Fruit fly (Drosophila melanogaster) whole organism, embryonic: ENCODE data around the gene mirr.
A peak's percentile ranks its signal among the peaks of the same experiment; 100 is the strongest.

Experiments used
- B-H2 ChIP-seq: fragments of 200-800 bp; sonication (Bioruptor generic); optimal IDR thresholded peaks from 2 replicates; lab custom pipeline; 2018; ENCODE audit warnings: missing biosample characterization, mild to moderate bottlenecking, missing genetic modification characterization
- Bdp1 ChIP-seq: fragments of 200-800 bp; sonication (Bioruptor generic); optimal IDR thresholded peaks from 3 replicates; lab custom pipeline; 2016; ENCODE audit warnings: missing biosample characterization, missing genetic modification characterization
- CG10147 ChIP-seq: fragments of 200-800 bp; sonication (Bioruptor generic); optimal IDR thresholded peaks from 2 replicates; lab custom pipeline; 2019; ENCODE audit warnings: missing biosample characterization, mild to moderate bottlenecking, missing genetic modification characterization, moderate library complexity
- CG10267 ChIP-seq: fragments of 200-800 bp; sonication (Bioruptor generic); optimal IDR thresholded peaks from 2 replicates; lab custom pipeline; 2018; ENCODE audit warnings: missing biosample characterization, mild to moderate bottlenecking, missing genetic modification characterization, moderate library complexity
- CG10366 ChIP-seq: fragments of 200-800 bp; sonication (Bioruptor generic); IDR thresholded peaks from 2 replicates; pipeline ENCODE4 v1.3.6; 2022; ENCODE audit warnings: missing biosample characterization, missing genetic modification characterization
- CG11456 ChIP-seq: fragments of 200-800 bp; sonication (Bioruptor generic); IDR thresholded peaks from 3 replicates; pipeline ENCODE4 v1.3.6; 2022; ENCODE audit warnings: missing biosample characterization, missing genetic modification characterization
- CG12236 ChIP-seq: fragments of 200-800 bp; sonication (Bioruptor generic); optimal IDR thresholded peaks from 2 replicates; lab custom pipeline; 2016; ENCODE audit warnings: missing biosample characterization, missing genetic modification characterization
- CG13296 ChIP-seq: fragments of 200-800 bp; sonication (Bioruptor generic); optimal IDR thresholded peaks from 3 replicates; lab custom pipeline; 2018; ENCODE audit warnings: missing biosample characterization, mild to moderate bottlenecking, missing genetic modification characterization
- CG14860 ChIP-seq: fragments of 200-800 bp; sonication (Bioruptor generic); IDR thresholded peaks from 3 replicates; pipeline ENCODE4 v1.3.6; 2022; ENCODE audit warnings: missing biosample characterization, missing genetic modification characterization; ENCODE audit not compliant: partially characterized antibody
- CG15514 ChIP-seq: fragments of 200-800 bp; sonication (Bioruptor generic); optimal IDR thresholded peaks from 3 replicates; lab custom pipeline; 2017; ENCODE audit warnings: missing biosample characterization, missing genetic modification characterization, mild to moderate bottlenecking, moderate library complexity, missing genetic modification reagents
- CG15601 ChIP-seq: fragments of 200-800 bp; sonication (Bioruptor generic); optimal IDR thresholded peaks from 3 replicates; lab custom pipeline; 2019; ENCODE audit warnings: missing biosample characterization, mild to moderate bottlenecking, missing genetic modification characterization, moderate library complexity
- CG30020 ChIP-seq: fragments of 200-800 bp; optimal IDR thresholded peaks from 2 replicates; lab custom pipeline; 2019; ENCODE audit warnings: missing biosample characterization, mild to moderate bottlenecking, missing genetic modification characterization, moderate library complexity
- CG32532 ChIP-seq: fragments of 200-800 bp; sonication (Bioruptor generic); IDR thresholded peaks from 2 replicates; pipeline ENCODE4 v1.3.6; 2022; ENCODE audit warnings: missing biosample characterization, missing genetic modification characterization
- CG3995 ChIP-seq: fragments of 200-800 bp; sonication (Bioruptor generic); optimal IDR thresholded peaks from 3 replicates; lab custom pipeline; 2016; ENCODE audit warnings: missing biosample characterization, missing genetic modification characterization
- CG4404 ChIP-seq: fragments of 200-800 bp; sonication (Bioruptor generic); IDR thresholded peaks from 2 replicates; pipeline ENCODE4 v1.3.6; 2022; ENCODE audit warnings: missing biosample characterization, missing genetic modification characterization
- CG4617 ChIP-seq: fragments of 200-800 bp; sonication (Bioruptor generic); optimal IDR thresholded peaks from 3 replicates; lab custom pipeline; 2016; ENCODE audit warnings: missing biosample characterization, missing genetic modification characterization, borderline replicate concordance
- CG6813 ChIP-seq: fragments of 200-800 bp; sonication (Bioruptor generic); optimal IDR thresholded peaks from 2 replicates; lab custom pipeline; 2017; ENCODE audit warnings: missing biosample characterization, missing genetic modification characterization, mild to moderate bottlenecking, moderate library complexity, missing genetic modification reagents
- CG7271 ChIP-seq: fragments of 200-800 bp; sonication (Bioruptor generic); optimal IDR thresholded peaks from 2 replicates; lab custom pipeline; 2018; ENCODE audit warnings: missing biosample characterization, mild to moderate bottlenecking, missing genetic modification characterization, moderate library complexity
- CG8924 ChIP-seq: fragments of 200-800 bp; optimal IDR thresholded peaks from 3 replicates; lab custom pipeline; 2019; ENCODE audit warnings: missing biosample characterization, mild to moderate bottlenecking, missing genetic modification characterization, moderate library complexity
- CG9437 ChIP-seq: fragments of 200-800 bp; sonication (Bioruptor generic); optimal IDR thresholded peaks from 2 replicates; lab custom pipeline; 2018; ENCODE audit warnings: missing biosample characterization, mild to moderate bottlenecking, missing genetic modification characterization
- CG9797 ChIP-seq: fragments of 200-800 bp; sonication (Bioruptor generic); optimal IDR thresholded peaks from 3 replicates; lab custom pipeline; 2018; ENCODE audit warnings: missing biosample characterization, mild to moderate bottlenecking, missing genetic modification characterization
- D19A ChIP-seq: fragments of 200-800 bp; optimal IDR thresholded peaks from 3 replicates; lab custom pipeline; 2019; ENCODE audit warnings: missing biosample characterization, mild to moderate bottlenecking, missing genetic modification characterization, moderate library complexity
- Ets65A ChIP-seq: fragments of 200-800 bp; sonication (Bioruptor generic); peaks from one replicate; lab custom pipeline; 2016; ENCODE audit warnings: missing biosample characterization, missing genetic modification characterization
- HLH4C ChIP-seq: fragments of 200-800 bp; sonication (Bioruptor generic); IDR thresholded peaks from 3 replicates; pipeline ENCODE4 v1.3.6; 2022; ENCODE audit warnings: missing biosample characterization, missing genetic modification characterization; ENCODE audit not compliant: partially characterized antibody
- HmgZ ChIP-seq: fragments of 200-800 bp; sonication (Bioruptor generic); optimal IDR thresholded peaks from 2 replicates; lab custom pipeline; 2018; ENCODE audit warnings: missing biosample characterization, mild to moderate bottlenecking, missing genetic modification characterization
- Max ChIP-seq: fragments of 200-800 bp; sonication (Bioruptor generic); optimal IDR thresholded peaks from 2 replicates; lab custom pipeline; 2016; ENCODE audit warnings: missing biosample characterization, mild to moderate bottlenecking, missing genetic modification characterization
- Sox102F ChIP-seq: fragments of 200-800 bp; sonication (Bioruptor generic); optimal IDR thresholded peaks from 2 replicates; lab custom pipeline; 2018; ENCODE audit warnings: missing biosample characterization, mild to moderate bottlenecking, missing genetic modification characterization, moderate library complexity
- Sry-δ ChIP-seq: fragments of 200-800 bp; sonication (Bioruptor generic); optimal IDR thresholded peaks from 2 replicates; lab custom pipeline; 2016; ENCODE audit warnings: missing biosample characterization, missing genetic modification characterization
- Xbp1 ChIP-seq: fragments of 200-800 bp; sonication (Bioruptor generic); optimal IDR thresholded peaks from 3 replicates; lab custom pipeline; 2016; ENCODE audit warnings: missing biosample characterization, mild to moderate bottlenecking, missing genetic modification characterization
- ab ChIP-seq: fragments of 200-800 bp; sonication (Bioruptor generic); optimal IDR thresholded peaks from 2 replicates; lab custom pipeline; 2016; ENCODE audit warnings: missing biosample characterization, missing genetic modification characterization
- cas ChIP-seq: fragments of 200-800 bp; sonication (Bioruptor generic); IDR thresholded peaks from 2 replicates; pipeline ENCODE4 v1.3.6; 2022; ENCODE audit warnings: missing biosample characterization, missing genetic modification characterization
- esg ChIP-seq: fragments of 200-800 bp; sonication (Bioruptor generic); conservative IDR thresholded peaks from 2 replicates; pipeline ENCODE4 v1.3.6; 2022; ENCODE audit warnings: missing biosample characterization, missing genetic modification characterization
- hb ChIP-seq: fragments of 200-800 bp; sonication (Bioruptor generic); IDR thresholded peaks from 3 replicates; pipeline ENCODE4 v1.3.6; 2022; ENCODE audit warnings: missing biosample characterization, missing genetic modification characterization; ENCODE audit not compliant: partially characterized antibody
- hkb ChIP-seq, 2 experiments: fragments of 200-800 bp in 1 of 2; fragments of >200 bp in 1 of 2; sonication (Bioruptor generic) in 1 of 2; IDR thresholded peaks in 1 of 2; optimal IDR thresholded peaks in 1 of 2; 2 replicates each; pipeline versions ENCODE4 v1.3.6 to Lab custom; 2017 to 2022; ENCODE audit warnings: missing biosample characterization in 1 of 2, missing genetic modification characterization in 1 of 2
- mld ChIP-seq: fragments of 200-800 bp; sonication (Bioruptor generic); IDR thresholded peaks from 3 replicates; pipeline ENCODE4 v1.3.6; 2022; ENCODE audit warnings: missing biosample characterization, missing genetic modification characterization; ENCODE audit not compliant: partially characterized antibody
- pum ChIP-seq: fragments of 200-800 bp; sonication (Bioruptor generic); optimal IDR thresholded peaks from 2 replicates; lab custom pipeline; 2016; ENCODE audit warnings: missing biosample characterization, missing genetic modification characterization
- sd ChIP-seq: fragments of 200-800 bp; sonication (Bioruptor generic); optimal IDR thresholded peaks from 3 replicates; lab custom pipeline; 2018; ENCODE audit warnings: missing biosample characterization, mild to moderate bottlenecking, missing genetic modification characterization, moderate library complexity
- ssp ChIP-seq: fragments of 200-800 bp; sonication (Bioruptor generic); IDR thresholded peaks from 2 replicates; pipeline ENCODE4 v1.3.6; 2022; ENCODE audit warnings: missing biosample characterization, missing genetic modification characterization
- stwl ChIP-seq: fragments of 200-800 bp; sonication (Bioruptor generic); optimal IDR thresholded peaks from 3 replicates; lab custom pipeline; 2018; ENCODE audit warnings: missing biosample characterization, mild to moderate bottlenecking, missing genetic modification characterization, moderate library complexity
- tll ChIP-seq, 2 experiments: fragments of 200-800 bp in 1 of 2; fragments of >200 bp in 1 of 2; sonication (Bioruptor generic) in 1 of 2; optimal IDR thresholded peaks; 2 replicates each; lab custom pipeline; 2017 to 2019; ENCODE audit warnings: missing biosample characterization in 2 of 2, missing genetic modification characterization in 2 of 2, mild to moderate bottlenecking in 1 of 2, moderate library complexity in 1 of 2

Gene mirr

DNA sequence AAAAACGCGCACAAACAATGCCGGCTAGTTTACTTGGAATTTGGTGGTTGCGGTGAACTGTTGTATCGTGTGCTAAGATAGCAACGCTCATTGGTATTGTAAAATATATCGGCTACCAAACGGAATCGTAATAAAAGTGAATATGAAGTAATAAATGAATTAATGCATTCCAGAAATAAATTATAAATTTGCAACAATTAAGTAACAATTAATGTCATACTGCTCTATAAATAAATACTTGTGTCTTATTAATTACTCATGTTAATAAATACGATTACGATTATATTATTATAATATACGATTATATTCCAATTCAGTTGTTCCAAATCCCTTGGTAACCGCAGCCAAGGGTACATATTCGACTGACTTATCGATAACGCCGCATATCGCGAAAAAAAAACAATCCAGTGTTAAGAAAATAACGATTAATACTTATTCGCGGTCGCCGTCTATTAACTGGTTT lies 41.1 kb downstream of the mirr start, which contains the start of the genes SmD1 and Ptp69D (continued):
- no peak for TF ChIP-seq CG6813 (GFP tag; lab: Kevin White, UChicago)
- 0 out of 3 replicates have a peak, but pooled peaks have one; percentile 40 for TF ChIP-seq mld
- TF ChIP-seq CG4617 (GFP tag; lab: Kevin White, UChicago): peak; percentile 22
- no peak for TF ChIP-seq CG7271 (tag; lab: Kevin White, UChicago)
- TF ChIP-seq CG30020 (tag; lab: Kevin White, UChicago): peak; percentile 99
- peak; percentile 65 for TF ChIP-seq CG15514
- peak; percentile 73 for TF ChIP-seq hb (GFP tag; lab: Robert Waterston, UW)
- TF ChIP-seq pum (GFP tag; lab: Kevin White, UChicago): no peak
- no peak for TF ChIP-seq esg (GFP tag; lab: Robert Waterston, UW)
- TF ChIP-seq CG32532 (GFP tag; lab: Robert Waterston, UW): no peak
- no peak for TF ChIP-seq CG4404 (GFP tag; lab: Robert Waterston, UW)
- peak; percentile 77 for TF ChIP-seq ssp (GFP tag; lab: Robert Waterston, UW)
- TF ChIP-seq ab (GFP tag; lab: Kevin White, UChicago): no peak
- peak; percentile 81 for TF ChIP-seq CG10267
- no peak for TF ChIP-seq cas (GFP tag; lab: Robert Waterston, UW)
- peak; percentile 3 for TF ChIP-seq CG15601
- no peak for TF ChIP-seq CG12236 (GFP tag; lab: Kevin White, UChicago)
- TF ChIP-seq Sox102F (GFP tag; lab: Kevin White, UChicago): no peak
- TF ChIP-seq CG11456 (GFP tag; lab: Robert Waterston, UW): no peak
- peak; percentile 6 for TF ChIP-seq Xbp1
- TF ChIP-seq sd (tag; lab: Kevin White, UChicago): peak; percentile 91
- TF ChIP-seq CG9797 (GFP tag; lab: Kevin White, UChicago): peak; percentile 32
- TF ChIP-seq CG10147: peak; percentile 22
- TF ChIP-seq Ets65A (GFP tag; lab: Kevin White, UChicago): peak; percentile 32
- TF ChIP-seq Sry-δ (GFP tag; lab: Kevin White, UChicago): peak; percentile 45
- TF ChIP-seq CG3995: peak; percentile 26
- no peak for TF ChIP-seq CG10366
- TF ChIP-seq HmgZ: peak; percentile 0
- peak; percentile 14 for TF ChIP-seq D19A
- peak; percentile 14 for TF ChIP-seq hkb (optimal IDR thresholded peaks at IDR 0.05; lab: Kevin White, UChicago)
- TF ChIP-seq hkb (GFP tag; IDR thresholded peaks at IDR 0.05; lab: Robert Waterston, UW): no peak
- TF ChIP-seq CG13296 (GFP tag; lab: Kevin White, UChicago): no peak
- peak; percentile 69 for TF ChIP-seq stwl (tag; lab: Kevin White, UChicago)
- peak; percentile 9 for TF ChIP-seq B-H2 (GFP tag; lab: Kevin White, UChicago)
- no peak for TF ChIP-seq Bdp1 (GFP tag; lab: Kevin White, UChicago)
- TF ChIP-seq CG8924 (tag; lab: Kevin White, UChicago): peak; percentile 67
- TF ChIP-seq CG9437 (GFP tag; lab: Kevin White, UChicago): peak; percentile 17
- TF ChIP-seq Max: peak; percentile 35
- peak; percentile 85 for TF ChIP-seq CG14860 (GFP tag; lab: Robert Waterston, UW)
- peak; percentile 81 for TF ChIP-seq HLH4C (GFP tag; lab: Robert Waterston, UW)
- TF ChIP-seq tll (GFP tag; optimal IDR thresholded peaks at IDR 0.05; lab: Kevin White, UChicago): peak in 1 of 2 experiments; percentile 48
